Worm (Caenorhabditis elegans): Measurements from ENCODE around the gene mix-1.

mix-1 gene

DNA sequence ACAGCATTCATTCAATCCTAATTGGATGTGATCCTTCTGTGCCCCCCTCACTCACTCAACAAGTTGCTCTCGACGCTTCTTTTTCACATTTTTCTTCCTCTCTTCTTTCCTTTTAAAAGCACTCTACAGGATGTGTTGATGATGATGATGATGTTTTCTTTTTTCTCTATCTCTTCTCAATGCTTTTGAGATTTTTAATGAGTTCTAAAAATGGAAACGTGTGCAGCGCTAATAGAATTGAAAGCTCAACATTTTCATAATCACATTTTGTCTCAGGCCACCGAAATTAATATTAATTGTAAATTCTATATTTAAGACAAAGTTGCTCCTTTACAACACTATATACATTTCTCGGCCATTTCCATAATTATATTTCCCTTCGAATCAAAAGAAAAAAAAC lies 23.8 kb upstream of the mix-1 start:
- TF ChIP-seq B0035.1 (tag; optimal IDR thresholded peaks at IDR 0.05) (no peak), pbrm-1 (GFP tag; IDR thresholded peaks at IDR 0.05) (no peak), F10E7.11 (tag; optimal IDR thresholded peaks at IDR 0.05) (no peak)

ce11 chrII:10804442-10804841 lies 19.6 kb upstream of the mix-1 start:
- no peak for TF ChIP-seq unc-130 (GFP tag; optimal IDR thresholded peaks at IDR 0.05)
- TF ChIP-seq dpl-1 (GFP tag; optimal IDR thresholded peaks at IDR 0.05): no peak
- no peak for TF ChIP-seq nhr-120 (GFP tag; IDR thresholded peaks at IDR 0.05)

DNA sequence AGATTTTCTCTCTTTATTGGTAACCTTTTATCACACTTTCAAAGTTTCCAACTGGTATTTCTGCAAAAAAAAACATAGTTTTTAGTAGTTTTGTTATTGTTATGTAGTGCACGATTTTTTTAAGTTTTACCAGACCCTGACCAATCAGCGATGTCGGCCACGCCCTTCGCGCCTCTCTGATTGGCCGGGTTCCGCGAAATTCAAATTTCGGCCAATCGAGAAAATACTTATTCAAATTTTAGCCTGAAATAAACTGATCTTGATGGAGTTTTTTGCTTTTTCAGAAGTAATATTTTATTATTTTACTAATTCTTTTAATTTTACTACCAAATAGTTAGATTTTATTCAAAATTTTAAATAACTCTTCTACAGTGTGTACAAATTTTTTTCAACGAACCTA lies 19.1 kb upstream of the mix-1 start:
- TF ChIP-seq Y79H2A.3 (GFP tag; conservative IDR thresholded peaks at IDR 0.05) (no peak), madf-8 (GFP tag; conservative IDR thresholded peaks at IDR 0.05) (no peak), athp-1 (tag; optimal IDR thresholded peaks at IDR 0.05) (no peak), rpc-1 (optimal IDR thresholded peaks at IDR 0.05) (no peak), rpc-1 (tag; optimal IDR thresholded peaks at IDR 0.05) (no peak), ztf-18 (tag; optimal IDR thresholded peaks at IDR 0.05) (no peak), dpff-1 (tag; optimal IDR thresholded peaks at IDR 0.05) (no peak), ets-4 (GFP tag; optimal IDR thresholded peaks at IDR 0.05) (no peak), unc-62 (GFP tag; optimal IDR thresholded peaks at IDR 0.05) (no peak), lir-1 (GFP tag; conservative IDR thresholded peaks at IDR 0.05) (no peak), repo-1 (tag; optimal IDR thresholded peaks at IDR 0.05) (no peak), D2030.7 (GFP tag; IDR thresholded peaks at IDR 0.05) (no peak)

- TF ChIP-seq lsl-1 (GFP tag; optimal IDR thresholded peaks at IDR 0.05): no peak
- TF ChIP-seq cebp-2 (GFP tag; IDR thresholded peaks at IDR 0.05): no peak
- no peak for TF ChIP-seq tbp1 (GFP tag; optimal IDR thresholded peaks at IDR 0.05)
- TF ChIP-seq unc-62 (GFP tag; optimal IDR thresholded peaks at IDR 0.05): no peak
- no peak for TF ChIP-seq D2030.7 (GFP tag; IDR thresholded peaks at IDR 0.05)
- TF ChIP-seq atf-7 (tag; optimal IDR thresholded peaks at IDR 0.05): no peak
- no peak for TF ChIP-seq hmg-1.2 (GFP tag; IDR thresholded peaks at IDR 0.05)
- no peak for TF ChIP-seq sea-2 (GFP tag; IDR thresholded peaks at IDR 0.05)
- no peak for TF ChIP-seq lag-1 (GFP tag; IDR thresholded peaks at IDR 0.05)
- TF ChIP-seq egl-44 (GFP tag; IDR thresholded peaks at IDR 0.05): no peak
- TF ChIP-seq nfyb-1 (GFP tag; IDR thresholded peaks at IDR 0.05): no peak
- TF ChIP-seq B0019.2 (GFP tag; conservative IDR thresholded peaks at IDR 0.05): no peak
- TF ChIP-seq hlh-12 (tag; optimal IDR thresholded peaks at IDR 0.05): no peak
- TF ChIP-seq sdz-38 (tag; optimal IDR thresholded peaks at IDR 0.05): no peak
- TF ChIP-seq nhr-80 (tag; optimal IDR thresholded peaks at IDR 0.05): no peak
- no peak for TF ChIP-seq C06A6.2 (GFP tag; conservative IDR thresholded peaks at IDR 0.05)
Observed at ce11 chrII:10805437-10805836, 18.6 kb upstream of the mix-1 start, which contains the start of gene ceh-62. Gene ceh-62, plus strand, starts transcription at chrII:10805737.

DNA sequence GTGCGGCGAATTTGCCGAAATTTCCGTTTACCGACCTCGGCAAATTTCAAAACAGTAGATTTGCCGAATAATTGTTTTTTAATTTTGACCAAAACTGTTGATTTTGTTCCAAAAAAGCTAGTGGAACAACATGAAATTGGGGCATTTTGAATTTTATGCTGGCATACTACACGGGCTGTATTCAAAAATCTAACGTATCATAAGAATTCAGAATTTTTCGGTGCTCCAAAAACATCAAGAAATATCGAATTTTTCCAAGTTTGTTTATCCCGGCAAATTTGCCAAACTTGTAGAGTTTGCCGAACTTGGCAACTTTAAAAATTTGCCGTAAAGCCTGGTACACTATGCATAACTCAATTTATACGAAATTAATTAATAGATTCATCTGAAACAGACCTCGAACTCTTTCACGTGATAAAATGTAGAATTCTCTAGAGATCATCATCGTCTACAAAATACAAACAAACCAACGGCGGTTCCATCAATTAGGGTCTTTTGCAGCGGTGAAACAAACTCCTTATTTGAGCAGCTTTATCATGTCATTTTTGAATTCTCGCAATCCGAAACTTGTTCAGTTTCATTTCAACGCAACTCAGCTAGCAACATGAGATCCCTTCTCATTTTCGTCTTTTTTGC lies 15.2 kb upstream of the mix-1 start, which contains the start of gene R06F6.14:
TSS of gene R06F6.14 (plus strand) at position 586 of the 636 bp plus-strand sequence.
- TF ChIP-seq aptf-2 (GFP tag; conservative IDR thresholded peaks at IDR 0.05) (no peak), Y95B8A.8 (GFP tag; IDR thresholded peaks at IDR 0.05) (no peak), nhr-80 (tag; optimal IDR thresholded peaks at IDR 0.05) (no peak), rcor-1 (GFP tag; IDR thresholded peaks at IDR 0.05) (no peak), madf-8 (GFP tag; conservative IDR thresholded peaks at IDR 0.05) (no peak), bed-2 (GFP tag; IDR thresholded peaks at IDR 0.05) (no peak)

Data from whole organism, young adult.